Worm (Caenorhabditis elegans) whole organism, L4/young adult: ENCODE results near the gene dnj-3.
"Not testable (repeated sequence)": the region's sequence is repeated elsewhere in the genome, so short reads cannot be mapped to it uniquely, and the experiment has no call there.

ENCODE experiments used
- W03F9.2 ChIP-seq: fragments of 150-350 bp; optimal IDR thresholded peaks from 2 replicates; lab custom pipeline; 2014; ENCODE audit warnings: missing biosample characterization, missing genetic modification characterization
- dao-5 ChIP-seq: sonication (generic microtip); optimal IDR thresholded peaks from 2 replicates; lab custom pipeline; 2016; ENCODE audit warnings: missing genotype, missing genetic modification characterization, moderate library complexity, missing compliant biosample characterization
- him-1 ChIP-seq: sonication (generic microtip); optimal IDR thresholded peaks from 2 replicates; lab custom pipeline; 2016; ENCODE audit warnings: missing genotype, missing genetic modification reagents, missing genetic modification characterization, missing compliant biosample characterization

DNA sequence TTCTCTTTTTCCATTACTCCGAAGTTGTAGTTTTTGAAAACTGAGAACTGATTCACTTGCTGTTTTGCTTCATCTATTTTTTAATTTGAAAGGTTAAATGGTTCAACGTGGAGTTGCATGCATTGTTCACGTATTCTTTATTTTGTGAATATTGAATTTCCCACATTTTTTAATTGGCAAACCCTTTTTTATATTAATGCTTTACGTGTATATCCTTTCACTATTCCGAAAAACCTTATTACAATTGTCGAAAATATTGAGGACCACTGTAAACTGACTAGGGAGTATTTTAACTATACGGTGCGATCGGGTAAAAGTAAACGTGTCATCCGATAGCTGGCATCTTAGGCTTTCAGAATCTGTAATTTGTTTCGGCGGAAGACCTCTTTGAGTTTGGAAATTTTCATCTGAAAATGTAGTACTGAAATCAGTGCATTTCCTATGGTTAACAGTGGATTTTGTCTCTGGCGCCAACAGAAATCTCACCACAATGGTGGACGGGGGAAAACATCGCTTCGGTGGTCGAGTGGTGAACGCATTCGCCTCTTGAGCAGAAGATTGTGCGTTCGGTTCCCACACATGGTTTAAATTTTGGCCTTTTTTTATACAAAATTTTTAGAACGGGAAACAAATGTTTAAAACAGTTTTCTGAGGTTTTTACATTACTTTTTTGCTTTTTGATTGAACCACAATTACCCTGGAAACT, 37.6 kb downstream of the dnj-3 start, which contains the start of gene C01G10.14:
- not testable (repeated sequence) for TF ChIP-seq W03F9.2 (tag; lab: Kevin White, UChicago); him-1; dao-5 (tag; lab: Kevin White, UChicago)
